Fruit fly (Drosophila melanogaster): Measurements from ENCODE around the gene hyx.
A peak's percentile ranks its signal among the peaks of the same experiment; 100 is the strongest.

hyx gene

dm6 chr3R:9083379-9083778, 44.8 kb downstream of the hyx start (continued):
- TF ChIP-seq cato (GFP tag; optimal IDR thresholded peaks at IDR 0.05; ENCODE audit: borderline replicate concordance) (no peak), inv (GFP tag; IDR thresholded peaks at IDR 0.05; ENCODE audit: partially characterized antibody) (no peak), CG4360 (GFP tag; IDR thresholded peaks at IDR 0.05) (no peak), CG6813 (GFP tag; optimal IDR thresholded peaks at IDR 0.05) (peak; percentile 14), tap (tag; optimal IDR thresholded peaks at IDR 0.05) (peak; percentile 42), CG12942 (GFP tag; optimal IDR thresholded peaks at IDR 0.05) (no peak), Ptx1 (GFP tag; IDR thresholded peaks at IDR 0.05) (peak; percentile 46), ems (GFP tag; optimal IDR thresholded peaks at IDR 0.05) (no peak), hbn (GFP tag; IDR thresholded peaks at IDR 0.05; ENCODE audit: partially characterized antibody) (no peak), CG11560 (tag; IDR thresholded peaks at IDR 0.05) (no peak), CG3065 (GFP tag; optimal IDR thresholded peaks at IDR 0.05) (no peak), Adf1 (GFP tag; IDR thresholded peaks at IDR 0.05) (no peak), CG33213 (GFP tag; optimal IDR thresholded peaks at IDR 0.05) (no peak), CG1024 (GFP tag; IDR thresholded peaks at IDR 0.05) (no peak), Taf1 (GFP tag; IDR thresholded peaks at IDR 0.05) (no peak), h (optimal IDR thresholded peaks at IDR 0.05) (no peak), Hand (GFP tag; optimal IDR thresholded peaks at IDR 0.05) (peak; percentile 25), CG34224 (GFP tag; IDR thresholded peaks at IDR 0.05; ENCODE audit: partially characterized antibody) (no peak), CG1233 (GFP tag; optimal IDR thresholded peaks at IDR 0.05) (no peak), aop (GFP tag; IDR thresholded peaks at IDR 0.05) (no peak), Ets65A (GFP tag) (peak; percentile 91), CG5180 (GFP tag; optimal IDR thresholded peaks at IDR 0.05) (peak; percentile 50), sens-2 (GFP tag; IDR thresholded peaks at IDR 0.05) (no peak), CG34376 (GFP tag; optimal IDR thresholded peaks at IDR 0.05) (no peak), fru (optimal IDR thresholded peaks at IDR 0.05) (no peak), chif (GFP tag; optimal IDR thresholded peaks at IDR 0.05) (no peak), gce (GFP tag; IDR thresholded peaks at IDR 0.05) (0 out of 3 replicates have a peak, but pooled peaks have one; percentile 24), toy (GFP tag; IDR thresholded peaks at IDR 0.05) (no peak), Atf6 (GFP tag; IDR thresholded peaks at IDR 0.05) (peak; percentile 49; the same call in 1 of the 2 replicates), CG5245 (GFP tag; optimal IDR thresholded peaks at IDR 0.05) (no peak), tna (GFP tag; IDR thresholded peaks at IDR 0.05; ENCODE audit: partially characterized antibody) (no peak), Xbp1 (GFP tag; optimal IDR thresholded peaks at IDR 0.05) (peak; percentile 34), D19A (tag; optimal IDR thresholded peaks at IDR 0.05) (peak; percentile 5), Myb (GFP tag; optimal IDR thresholded peaks at IDR 0.05) (no peak), CG3407 (GFP tag; optimal IDR thresholded peaks at IDR 0.05) (no peak), fu2 (GFP tag; optimal IDR thresholded peaks at IDR 0.05) (no peak), CG1603 (tag; optimal IDR thresholded peaks at IDR 0.05) (peak; percentile 58), dm (GFP tag; optimal IDR thresholded peaks at IDR 0.05) (no peak), CG12236 (GFP tag; optimal IDR thresholded peaks at IDR 0.05) (no peak), run (tag; optimal IDR thresholded peaks at IDR 0.05) (no peak), Awh (GFP tag; IDR thresholded peaks at IDR 0.05) (no peak), CG1647 (GFP tag; optimal IDR thresholded peaks at IDR 0.05) (no peak), tx (GFP tag; optimal IDR thresholded peaks at IDR 0.05) (no peak), Doc2 (GFP tag; IDR thresholded peaks at IDR 0.05) (no peak), CG11247 (GFP tag; IDR thresholded peaks at IDR 0.05) (no peak), sna (GFP tag; IDR thresholded peaks at IDR 0.05; ENCODE audit: partially characterized antibody) (no peak), B-H1 (GFP tag; IDR thresholded peaks at IDR 0.05) (no peak), CG17829 (tag; optimal IDR thresholded peaks at IDR 0.05) (peak; percentile 13), CG8388 (GFP tag; optimal IDR thresholded peaks at IDR 0.05) (no peak), CG7786 (GFP tag; optimal IDR thresholded peaks at IDR 0.05) (no peak), Lim3 (GFP tag; IDR thresholded peaks at IDR 0.05) (no peak), Lhr (GFP tag; optimal IDR thresholded peaks at IDR 0.05) (no peak), CG14667 (GFP tag; IDR thresholded peaks at IDR 0.05) (no peak)
